Worm (Caenorhabditis elegans) whole organism, early embryonic: ENCODE results near the gene nhr-102.
"Not testable (repeated sequence)": the region's sequence is repeated elsewhere in the genome, so short reads cannot be mapped to it uniquely, and the experiment has no call there.

Source experiments
- B0310.2 ChIP-seq: sonication (generic microtip); optimal IDR thresholded peaks from 2 replicates; lab custom pipeline; 2016; ENCODE audit warnings: mild to moderate bottlenecking, missing genetic modification characterization, missing compliant biosample characterization
- F13C5.2 ChIP-seq: sonication (generic microtip); optimal IDR thresholded peaks from 2 replicates; lab custom pipeline; 2017; ENCODE audit warnings: mild to moderate bottlenecking, missing genetic modification characterization, inconsistent platforms, missing compliant biosample characterization
- aly-1 ChIP-seq: sonication (generic microtip); optimal IDR thresholded peaks from 2 replicates; lab custom pipeline; 2016; ENCODE audit warnings: missing genetic modification characterization, missing compliant biosample characterization
- ama-1 ChIP-seq: fragments of 150-350 bp; optimal IDR thresholded peaks from 2 replicates; lab custom pipeline; 2014
- ceh-13 ChIP-seq: fragments of 200-800 bp; sonication (Bioruptor generic); optimal IDR thresholded peaks from 2 replicates; lab custom pipeline; 2018; ENCODE audit warnings: mild to moderate bottlenecking, missing genetic modification characterization, missing compliant biosample characterization
- ceh-36 ChIP-seq: sonication (generic microtip); optimal IDR thresholded peaks from 2 replicates; lab custom pipeline; 2016; ENCODE audit warnings: missing genetic modification characterization, inconsistent platforms, missing compliant biosample characterization
- ets-7 ChIP-seq: sonication (generic microtip); optimal IDR thresholded peaks from 2 replicates; lab custom pipeline; 2016; ENCODE audit warnings: missing genotype, missing genetic modification characterization, missing compliant biosample characterization
- flt-1 ChIP-seq: fragments of 200-800 bp; sonication (Bioruptor generic); IDR thresholded peaks from 2 replicates; pipeline ENCODE4 v1.3.6; 2022; ENCODE audit warnings: missing genetic modification characterization, missing compliant biosample characterization
- hmbx-1 ChIP-seq: sonication (generic microtip); optimal IDR thresholded peaks from 2 replicates; lab custom pipeline; 2016; ENCODE audit warnings: mild to moderate bottlenecking, missing genetic modification characterization, missing compliant biosample characterization
- hmg-4 ChIP-seq: fragments of 200-800 bp; sonication (Bioruptor generic); optimal IDR thresholded peaks from 2 replicates; lab custom pipeline; 2018; ENCODE audit warnings: mild to moderate bottlenecking, missing genetic modification characterization, missing compliant biosample characterization
- hnd-1 ChIP-seq: sonication (generic microtip); optimal IDR thresholded peaks from 2 replicates; lab custom pipeline; 2016; ENCODE audit warnings: missing genetic modification characterization, missing compliant biosample characterization
- pes-1 ChIP-seq: fragments of 200-800 bp; sonication (Bioruptor generic); IDR thresholded peaks from 2 replicates; pipeline ENCODE4 v1.3.6; 2022; ENCODE audit warnings: missing genetic modification reagents, missing genetic modification characterization, missing compliant biosample characterization
- scrt-1 ChIP-seq: fragments of 200-800 bp; sonication (Bioruptor generic); IDR thresholded peaks from 2 replicates; pipeline ENCODE4 v1.3.6; 2022; ENCODE audit warnings: missing genetic modification characterization, missing compliant biosample characterization
- sea-1 ChIP-seq: fragments of 200-800 bp; sonication (Bioruptor generic); conservative IDR thresholded peaks from 2 replicates; pipeline ENCODE4 v1.3.6; 2022; ENCODE audit warnings: missing genetic modification characterization, missing compliant biosample characterization
- tbx-11 ChIP-seq: fragments of 200-800 bp; sonication (Bioruptor generic); IDR thresholded peaks from 2 replicates; pipeline ENCODE4 v1.3.6; 2022; ENCODE audit warnings: missing genetic modification characterization, missing compliant biosample characterization
- tbx-37 ChIP-seq: fragments of 200-800 bp; sonication (Bioruptor generic); conservative IDR thresholded peaks from 2 replicates; pipeline ENCODE4 v1.3.6; 2022; ENCODE audit warnings: missing genetic modification reagents, missing genetic modification characterization, missing compliant biosample characterization
- tra-4 ChIP-seq: sonication (generic microtip); optimal IDR thresholded peaks from 2 replicates; lab custom pipeline; 2017; ENCODE audit warnings: missing genetic modification characterization, missing compliant biosample characterization

Gene nhr-102

ce11 chrV:15850276-15850811, 25.9 kb downstream of the nhr-102 start, which contains the start of gene srh-147:
Gene srh-147 (minus strand): TSS chrV:15850326.
- TF ChIP-seq ama-1 (lab: Kevin White, UChicago); ceh-13 (GFP tag; lab: Kevin White, UChicago); ceh-36: not testable (repeated sequence)

ce11 chrV:15841095-15841494, 35.1 kb downstream of the nhr-102 start, which contains the start of gene srh-149:
Gene srh-149 (minus strand): TSS chrV:15841195.
- no peak for TF ChIP-seq flt-1
- TF ChIP-seq B0310.2 (tag; lab: Kevin White, UChicago), result no peak
- no peak for TF ChIP-seq tbx-11 (GFP tag; lab: Robert Waterston, UW)
- TF ChIP-seq aly-1 (tag; lab: Kevin White, UChicago), result no peak
- no peak for TF ChIP-seq hnd-1 (tag; lab: Kevin White, UChicago)
- TF ChIP-seq F13C5.2, result no peak
- TF ChIP-seq scrt-1 (GFP tag; lab: Robert Waterston, UW), result no peak
- TF ChIP-seq hmbx-1 (tag; lab: Kevin White, UChicago), result no peak
- TF ChIP-seq ets-7 (tag; lab: Kevin White, UChicago), result no peak
- no peak for TF ChIP-seq ceh-36
- no peak for TF ChIP-seq sea-1 (GFP tag; lab: Robert Waterston, UW)
- no peak for TF ChIP-seq tra-4 (tag; lab: Kevin White, UChicago)
- TF ChIP-seq tbx-37 (GFP tag; lab: Robert Waterston, UW), result no peak
- no peak for TF ChIP-seq hmg-4
- TF ChIP-seq ceh-13 (GFP tag; lab: Kevin White, UChicago), result no peak

ce11 chrV:15833622-15834021, 42.6 kb downstream of the nhr-102 start, which contains the start of gene srbc-54:
Gene srbc-54 (minus strand): TSS chrV:15833722.
- TF ChIP-seq scrt-1 (GFP tag; lab: Robert Waterston, UW) (no peak), F13C5.2 (no peak), aly-1 (tag; lab: Kevin White, UChicago) (no peak), tbx-11 (GFP tag; lab: Robert Waterston, UW) (no peak), ets-7 (tag; lab: Kevin White, UChicago) (no peak), ama-1 (lab: Kevin White, UChicago) (no peak), hmg-4 (no peak), tbx-37 (GFP tag; lab: Robert Waterston, UW) (no peak), pes-1 (GFP tag; lab: Robert Waterston, UW) (no peak), hmbx-1 (tag; lab: Kevin White, UChicago) (no peak), ceh-13 (GFP tag; lab: Kevin White, UChicago) (no peak), tra-4 (tag; lab: Kevin White, UChicago) (no peak), B0310.2 (tag; lab: Kevin White, UChicago) (no peak)

ce11 chrV:15831586-15831985, 44.6 kb downstream of the nhr-102 start, which contains the start of gene srbc-56:
Gene srbc-56 (minus strand): TSS chrV:15831686.
- no peak for TF ChIP-seq ceh-36
- no peak for TF ChIP-seq tra-4 (tag; lab: Kevin White, UChicago)
- no peak for TF ChIP-seq F13C5.2
- TF ChIP-seq aly-1 (tag; lab: Kevin White, UChicago), result no peak
- no peak for TF ChIP-seq ceh-13 (GFP tag; lab: Kevin White, UChicago)
- TF ChIP-seq flt-1, result no peak
- TF ChIP-seq tbx-37 (GFP tag; lab: Robert Waterston, UW), result no peak
- no peak for TF ChIP-seq hnd-1 (tag; lab: Kevin White, UChicago)
- TF ChIP-seq B0310.2 (tag; lab: Kevin White, UChicago), result no peak
- no peak for TF ChIP-seq ama-1 (lab: Kevin White, UChicago)
- TF ChIP-seq tbx-11 (GFP tag; lab: Robert Waterston, UW), result no peak

- no peak for TF ChIP-seq ceh-13 (GFP tag; lab: Kevin White, UChicago)
- TF ChIP-seq hmg-4, result no peak
- TF ChIP-seq pes-1 (GFP tag; lab: Robert Waterston, UW), result no peak
- TF ChIP-seq scrt-1 (GFP tag; lab: Robert Waterston, UW), result no peak
- TF ChIP-seq tra-4 (tag; lab: Kevin White, UChicago), result no peak
Measured at ce11 chrV:15829907-15830306, 46.3 kb downstream of the nhr-102 start, which contains the start of gene srbc-55. Gene srbc-55 (minus strand): TSS chrV:15830007.

ce11 chrV:15826110-15826509, 50.1 kb downstream of the nhr-102 start, which contains the start of gene srbc-51:
Gene srbc-51 (plus strand): TSS chrV:15826410.
- TF ChIP-seq F13C5.2 (no peak), scrt-1 (GFP tag; lab: Robert Waterston, UW) (no peak), tbx-37 (GFP tag; lab: Robert Waterston, UW) (no peak), tra-4 (tag; lab: Kevin White, UChicago) (no peak), flt-1 (no peak), B0310.2 (tag; lab: Kevin White, UChicago) (no peak), aly-1 (tag; lab: Kevin White, UChicago) (no peak), hmg-4 (no peak), ets-7 (tag; lab: Kevin White, UChicago) (no peak), ceh-36 (no peak), ceh-13 (GFP tag; lab: Kevin White, UChicago) (no peak), sea-1 (GFP tag; lab: Robert Waterston, UW) (no peak), pes-1 (GFP tag; lab: Robert Waterston, UW) (no peak), tbx-11 (GFP tag; lab: Robert Waterston, UW) (no peak), hmbx-1 (tag; lab: Kevin White, UChicago) (no peak), hnd-1 (tag; lab: Kevin White, UChicago) (no peak), ama-1 (lab: Kevin White, UChicago) (no peak)

- TF ChIP-seq pes-1 (GFP tag; lab: Robert Waterston, UW) (no peak), ceh-13 (GFP tag; lab: Kevin White, UChicago) (no peak), tra-4 (tag; lab: Kevin White, UChicago) (no peak), ama-1 (lab: Kevin White, UChicago) (no peak), B0310.2 (tag; lab: Kevin White, UChicago) (no peak), hmg-4 (no peak), hmbx-1 (tag; lab: Kevin White, UChicago) (no peak), tbx-11 (GFP tag; lab: Robert Waterston, UW) (no peak), F13C5.2 (no peak), sea-1 (GFP tag; lab: Robert Waterston, UW) (no peak), aly-1 (tag; lab: Kevin White, UChicago) (no peak), flt-1 (no peak), hnd-1 (tag; lab: Kevin White, UChicago) (no peak), ets-7 (tag; lab: Kevin White, UChicago) (no peak), scrt-1 (GFP tag; lab: Robert Waterston, UW) (no peak), tbx-37 (GFP tag; lab: Robert Waterston, UW) (no peak), ceh-36 (no peak)
Measured at ce11 chrV:15824866-15825265, 51.3 kb downstream of the nhr-102 start, which contains the start of gene srbc-50. Gene srbc-50 (minus strand): TSS chrV:15824966.
